Worm (Caenorhabditis elegans): ENCODE measurements around the gene K09E9.7.

Gene K09E9.7

ce11 chrX:15650428-15650827, 9.7 kb downstream of the K09E9.7 start:
- TF ChIP-seq hnd-1 (tag; optimal IDR thresholded peaks at IDR 0.05) (no peak), flt-1 (GFP tag; IDR thresholded peaks at IDR 0.05) (no peak), ets-7 (tag; optimal IDR thresholded peaks at IDR 0.05) (no peak), B0310.2 (tag; optimal IDR thresholded peaks at IDR 0.05) (no peak)

ce11 chrX:15650919-15651420, 10.3 kb downstream of the K09E9.7 start, which contains the start of gene F59D12.3:
Gene F59D12.3 (minus strand): TSS chrX:15650969.
- TF ChIP-seq F13C5.2 (tag; optimal IDR thresholded peaks at IDR 0.05) = no peak
- TF ChIP-seq hmbx-1 (tag; optimal IDR thresholded peaks at IDR 0.05) = no peak
- TF ChIP-seq hnd-1 (tag; optimal IDR thresholded peaks at IDR 0.05) = no peak
- no peak for TF ChIP-seq sea-1 (GFP tag; conservative IDR thresholded peaks at IDR 0.05)
- TF ChIP-seq ceh-36 (tag; optimal IDR thresholded peaks at IDR 0.05) = no peak
- TF ChIP-seq B0310.2 (tag; optimal IDR thresholded peaks at IDR 0.05) = no peak
- no peak for TF ChIP-seq tbx-37 (GFP tag; conservative IDR thresholded peaks at IDR 0.05)
- TF ChIP-seq pes-1 (GFP tag; IDR thresholded peaks at IDR 0.05) = no peak
- TF ChIP-seq scrt-1 (GFP tag; IDR thresholded peaks at IDR 0.05) = no peak
- no peak for TF ChIP-seq aly-1 (tag; optimal IDR thresholded peaks at IDR 0.05)
- TF ChIP-seq ceh-13 (GFP tag; optimal IDR thresholded peaks at IDR 0.05) = no peak
- TF ChIP-seq hmg-4 (GFP tag; optimal IDR thresholded peaks at IDR 0.05) = no peak

ce11 chrX:15653196-15653595, 12.5 kb downstream of the K09E9.7 start:
- TF ChIP-seq ceh-36 (tag; optimal IDR thresholded peaks at IDR 0.05) (no peak), tra-4 (tag; optimal IDR thresholded peaks at IDR 0.05) (no peak), B0310.2 (tag; optimal IDR thresholded peaks at IDR 0.05) (no peak), F13C5.2 (tag; optimal IDR thresholded peaks at IDR 0.05) (no peak), ama-1 (optimal IDR thresholded peaks at IDR 0.05) (no peak), flt-1 (GFP tag; IDR thresholded peaks at IDR 0.05) (no peak), tbx-11 (GFP tag; IDR thresholded peaks at IDR 0.05) (no peak), scrt-1 (GFP tag; IDR thresholded peaks at IDR 0.05) (no peak)

ce11 chrX:15654969-15655368, 14.3 kb downstream of the K09E9.7 start:
- TF ChIP-seq ceh-36 (tag; optimal IDR thresholded peaks at IDR 0.05) (no peak), ets-7 (tag; optimal IDR thresholded peaks at IDR 0.05) (no peak), tbx-37 (GFP tag; conservative IDR thresholded peaks at IDR 0.05) (no peak), tbx-11 (GFP tag; IDR thresholded peaks at IDR 0.05) (no peak)

- TF ChIP-seq B0310.2 (tag; optimal IDR thresholded peaks at IDR 0.05) (no peak), hmbx-1 (tag; optimal IDR thresholded peaks at IDR 0.05) (no peak), F13C5.2 (tag; optimal IDR thresholded peaks at IDR 0.05) (no peak), ceh-36 (tag; optimal IDR thresholded peaks at IDR 0.05) (no peak), tbx-11 (GFP tag; IDR thresholded peaks at IDR 0.05) (no peak), tbx-37 (GFP tag; conservative IDR thresholded peaks at IDR 0.05) (no peak), scrt-1 (GFP tag; IDR thresholded peaks at IDR 0.05) (no peak), ceh-13 (GFP tag; optimal IDR thresholded peaks at IDR 0.05) (no peak)
Observed at ce11 chrX:15655623-15656022, 14.9 kb downstream of the K09E9.7 start.

- TF ChIP-seq hnd-1 (tag; optimal IDR thresholded peaks at IDR 0.05) (no peak), ama-1 (optimal IDR thresholded peaks at IDR 0.05) (no peak), hmbx-1 (tag; optimal IDR thresholded peaks at IDR 0.05) (no peak), hmg-4 (GFP tag; optimal IDR thresholded peaks at IDR 0.05) (no peak), sea-1 (GFP tag; conservative IDR thresholded peaks at IDR 0.05) (no peak), tbx-37 (GFP tag; conservative IDR thresholded peaks at IDR 0.05) (no peak), flt-1 (GFP tag; IDR thresholded peaks at IDR 0.05) (no peak), scrt-1 (GFP tag; IDR thresholded peaks at IDR 0.05) (no peak), F13C5.2 (tag; optimal IDR thresholded peaks at IDR 0.05) (no peak), ceh-36 (tag; optimal IDR thresholded peaks at IDR 0.05) (no peak), tbx-11 (GFP tag; IDR thresholded peaks at IDR 0.05) (no peak), aly-1 (tag; optimal IDR thresholded peaks at IDR 0.05) (no peak), pes-1 (GFP tag; IDR thresholded peaks at IDR 0.05) (no peak)
Observed at ce11 chrX:15657773-15658172, 17.1 kb downstream of the K09E9.7 start.

- no peak for TF ChIP-seq ceh-36 (tag; optimal IDR thresholded peaks at IDR 0.05)
- no peak for TF ChIP-seq tra-4 (tag; optimal IDR thresholded peaks at IDR 0.05)
- TF ChIP-seq aly-1 (tag; optimal IDR thresholded peaks at IDR 0.05) = no peak
- TF ChIP-seq hnd-1 (tag; optimal IDR thresholded peaks at IDR 0.05) = no peak
Observed at ce11 chrX:15659561-15659960, 18.9 kb downstream of the K09E9.7 start.

ce11 chrX:15663740-15664139, 23.0 kb downstream of the K09E9.7 start:
- TF ChIP-seq B0310.2 (tag; optimal IDR thresholded peaks at IDR 0.05) = no peak
- TF ChIP-seq hnd-1 (tag; optimal IDR thresholded peaks at IDR 0.05) = no peak
- TF ChIP-seq ets-7 (tag; optimal IDR thresholded peaks at IDR 0.05) = no peak
- no peak for TF ChIP-seq ama-1 (optimal IDR thresholded peaks at IDR 0.05)
- no peak for TF ChIP-seq ceh-36 (tag; optimal IDR thresholded peaks at IDR 0.05)
- TF ChIP-seq hmg-4 (GFP tag; optimal IDR thresholded peaks at IDR 0.05) = no peak

- TF ChIP-seq pes-1 (GFP tag; IDR thresholded peaks at IDR 0.05) = no peak
- TF ChIP-seq scrt-1 (GFP tag; IDR thresholded peaks at IDR 0.05) = no peak
- TF ChIP-seq ceh-36 (tag; optimal IDR thresholded peaks at IDR 0.05) = no peak
- no peak for TF ChIP-seq hmg-4 (GFP tag; optimal IDR thresholded peaks at IDR 0.05)
- TF ChIP-seq B0310.2 (tag; optimal IDR thresholded peaks at IDR 0.05) = no peak
- no peak for TF ChIP-seq F13C5.2 (tag; optimal IDR thresholded peaks at IDR 0.05)
- no peak for TF ChIP-seq sea-1 (GFP tag; conservative IDR thresholded peaks at IDR 0.05)
- no peak for TF ChIP-seq ceh-13 (GFP tag; optimal IDR thresholded peaks at IDR 0.05)
- TF ChIP-seq tbx-11 (GFP tag; IDR thresholded peaks at IDR 0.05) = no peak
- TF ChIP-seq hnd-1 (tag; optimal IDR thresholded peaks at IDR 0.05) = no peak
- no peak for TF ChIP-seq ets-7 (tag; optimal IDR thresholded peaks at IDR 0.05)
- TF ChIP-seq tbx-37 (GFP tag; conservative IDR thresholded peaks at IDR 0.05) = no peak
- no peak for TF ChIP-seq flt-1 (GFP tag; IDR thresholded peaks at IDR 0.05)
- TF ChIP-seq hmbx-1 (tag; optimal IDR thresholded peaks at IDR 0.05) = no peak
- no peak for TF ChIP-seq ama-1 (optimal IDR thresholded peaks at IDR 0.05)
- no peak for TF ChIP-seq tra-4 (tag; optimal IDR thresholded peaks at IDR 0.05)
- no peak for TF ChIP-seq aly-1 (tag; optimal IDR thresholded peaks at IDR 0.05)
Observed at ce11 chrX:15666169-15666811, 25.6 kb downstream of the K09E9.7 start, which contains the start of gene pcdr-1. Gene pcdr-1 (plus strand): TSS chrX:15666761.

All from whole organism, early embryonic.